Worm (Caenorhabditis elegans): ENCODE data around the gene rpl-9.
A peak's percentile ranks its signal among the peaks of the same experiment; 100 is the strongest.
"Not testable (repeated sequence)": the region's sequence is repeated elsewhere in the genome, so short reads cannot be mapped to it uniquely, and the experiment has no call there.

Gene rpl-9

DNA sequence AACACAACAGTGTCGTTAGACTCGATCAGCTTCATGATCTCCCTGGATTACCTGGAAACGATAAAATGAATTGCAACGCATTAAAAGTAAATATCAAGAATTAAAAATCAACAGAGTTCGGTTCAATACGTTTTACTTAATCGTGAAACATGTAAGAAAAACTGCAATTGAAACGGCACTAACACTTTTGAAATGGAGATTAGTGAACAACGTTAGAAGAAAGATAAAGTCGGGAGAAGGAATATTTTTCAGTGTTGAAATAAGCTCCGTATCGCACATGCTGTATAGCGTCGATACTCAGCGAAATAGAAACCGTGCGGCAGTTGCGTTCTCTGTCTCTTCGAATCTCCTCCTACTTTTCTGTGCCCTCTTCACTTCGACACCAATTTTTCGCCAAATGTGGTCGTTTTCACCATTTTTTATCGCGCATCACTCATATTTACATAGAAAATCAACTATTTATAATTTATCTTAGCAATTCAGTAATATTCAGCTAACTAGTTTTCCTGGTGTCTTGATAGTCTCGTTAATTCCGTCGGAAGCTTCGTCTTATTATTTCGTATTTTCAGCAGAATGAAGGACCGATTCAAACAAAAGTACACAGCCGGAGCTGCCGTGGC is at the start of gene rpl-9, which contains the start of gene lpd-7:
rpl-9 (minus strand) TSS at position 51 of the 620 bp plus-strand sequence.
lpd-7 (plus strand) TSS at position 570 of the 620 bp plus-strand sequence.
- peak; percentile 59 for TF ChIP-seq him-1 (tag; optimal IDR thresholded peaks at IDR 0.05)
- peak; percentile 81 for TF ChIP-seq W03F9.2 (tag; optimal IDR thresholded peaks at IDR 0.05)
- TF ChIP-seq dao-5 (tag; optimal IDR thresholded peaks at IDR 0.05) = no peak

DNA sequence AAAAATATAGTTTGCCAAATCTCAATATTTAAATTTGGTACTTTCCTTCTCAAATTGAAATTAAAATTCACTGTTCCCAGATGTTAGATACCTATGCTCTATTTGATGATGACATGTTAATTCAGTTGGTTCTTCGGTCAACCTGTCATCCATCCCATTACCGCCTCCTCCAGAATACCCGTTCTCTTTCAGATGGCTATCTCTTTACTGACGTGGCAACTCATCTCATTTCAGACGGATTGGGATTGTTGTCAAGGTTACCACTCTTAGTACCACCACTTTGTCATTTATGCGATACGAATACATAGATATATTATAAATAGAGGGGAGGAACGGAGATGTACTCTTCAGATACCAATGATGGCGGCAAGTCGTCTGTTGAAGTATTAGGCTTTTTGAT is 48.7 kb upstream of the rpl-9 start:
- no peak for TF ChIP-seq him-1 (tag; optimal IDR thresholded peaks at IDR 0.05)
- no peak for TF ChIP-seq W03F9.2 (tag; optimal IDR thresholded peaks at IDR 0.05)
- no peak for TF ChIP-seq dao-5 (tag; optimal IDR thresholded peaks at IDR 0.05)

DNA sequence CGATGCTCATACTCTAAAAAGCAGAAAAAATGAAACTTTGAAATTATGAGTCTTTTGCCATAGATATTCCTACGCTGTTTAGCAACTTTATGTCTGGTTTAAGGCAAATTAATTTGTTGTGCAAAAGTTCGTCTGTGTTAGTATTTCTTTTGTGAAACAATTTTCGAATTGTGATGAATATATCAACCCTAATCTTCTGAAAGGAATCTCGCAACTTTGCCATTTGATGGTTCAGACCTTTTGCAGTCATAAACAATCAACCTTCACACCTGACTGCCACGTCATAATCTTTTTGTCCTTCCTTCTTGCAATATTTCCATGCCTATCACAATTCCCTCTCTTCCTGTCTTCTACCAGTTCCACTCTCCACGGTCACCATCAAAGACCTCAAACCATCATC is 47.2 kb upstream of the rpl-9 start:
- TF ChIP-seq him-1 (tag; optimal IDR thresholded peaks at IDR 0.05) = no peak
- TF ChIP-seq dao-5 (tag; optimal IDR thresholded peaks at IDR 0.05) = no peak
- TF ChIP-seq W03F9.2 (tag; optimal IDR thresholded peaks at IDR 0.05) = no peak

DNA sequence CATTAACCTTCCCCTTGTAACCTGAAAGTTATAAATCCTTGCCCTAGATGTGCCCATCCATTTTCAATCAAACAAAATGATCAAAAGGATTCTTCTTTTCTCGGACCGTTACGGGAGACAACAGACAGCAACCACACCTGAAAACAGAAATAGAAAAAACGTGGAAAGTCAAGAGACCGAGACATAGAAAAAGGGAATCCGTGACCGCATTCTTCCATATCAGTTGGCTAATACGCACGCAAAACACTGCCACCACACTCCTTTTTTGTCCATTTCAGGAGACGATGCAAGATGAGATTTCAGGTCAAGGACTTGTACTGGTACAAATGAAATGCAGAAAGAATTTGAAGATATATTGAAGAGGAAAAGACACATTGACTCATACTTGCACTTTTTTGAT is 45.7 kb upstream of the rpl-9 start:
- TF ChIP-seq dao-5 (tag; optimal IDR thresholded peaks at IDR 0.05) (no peak), him-1 (tag; optimal IDR thresholded peaks at IDR 0.05) (no peak), W03F9.2 (tag; optimal IDR thresholded peaks at IDR 0.05) (no peak)

DNA sequence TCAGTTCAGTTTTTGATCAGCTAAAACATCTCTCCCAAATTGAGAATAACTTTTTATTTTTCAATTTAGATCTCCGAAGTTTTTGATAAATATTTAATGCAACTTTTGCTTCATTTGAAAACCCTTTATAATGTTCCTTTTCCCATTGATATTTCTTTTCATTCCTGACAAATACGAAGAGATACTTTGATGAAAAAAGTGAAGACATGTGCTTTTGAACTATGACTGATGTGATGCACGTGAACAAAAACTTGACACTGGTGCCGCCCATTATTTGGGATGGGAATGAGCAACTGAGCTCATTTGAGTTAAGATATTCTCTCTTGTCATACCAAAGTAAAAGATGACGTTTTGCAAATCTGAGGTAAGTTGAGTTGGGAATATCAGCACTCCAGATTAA is 43.6 kb upstream of the rpl-9 start, which contains the start of gene T04A6.1:
T04A6.1 (plus strand) TSS at position 301 of the 400 bp plus-strand sequence.
- TF ChIP-seq W03F9.2 (tag; optimal IDR thresholded peaks at IDR 0.05) (no peak), him-1 (tag; optimal IDR thresholded peaks at IDR 0.05) (no peak), dao-5 (tag; optimal IDR thresholded peaks at IDR 0.05) (no peak)

DNA sequence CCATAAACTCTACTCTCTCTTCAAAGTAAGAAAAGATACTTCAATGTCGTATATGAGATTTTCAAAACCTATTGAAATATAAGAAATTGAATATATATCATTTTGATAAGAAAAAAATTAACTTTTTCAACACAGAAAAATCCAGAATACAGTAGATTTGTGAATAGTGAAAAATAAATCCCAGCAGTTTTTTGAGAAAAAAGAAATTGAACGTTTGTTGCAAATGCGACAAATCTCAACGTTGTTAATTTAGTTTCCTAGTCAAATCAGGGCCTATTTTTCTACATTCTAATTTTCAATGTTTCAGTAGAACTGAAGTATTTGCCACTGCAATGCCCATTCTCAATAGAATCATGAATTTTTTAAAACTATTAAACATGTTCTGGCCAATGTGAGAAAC is 41.9 kb upstream of the rpl-9 start, which contains the start of gene T04A6.2:
T04A6.2 (plus strand) TSS at position 301 of the 400 bp plus-strand sequence.
- TF ChIP-seq him-1 (tag; optimal IDR thresholded peaks at IDR 0.05) (no peak), dao-5 (tag; optimal IDR thresholded peaks at IDR 0.05) (no peak), W03F9.2 (tag; optimal IDR thresholded peaks at IDR 0.05) (no peak)

DNA sequence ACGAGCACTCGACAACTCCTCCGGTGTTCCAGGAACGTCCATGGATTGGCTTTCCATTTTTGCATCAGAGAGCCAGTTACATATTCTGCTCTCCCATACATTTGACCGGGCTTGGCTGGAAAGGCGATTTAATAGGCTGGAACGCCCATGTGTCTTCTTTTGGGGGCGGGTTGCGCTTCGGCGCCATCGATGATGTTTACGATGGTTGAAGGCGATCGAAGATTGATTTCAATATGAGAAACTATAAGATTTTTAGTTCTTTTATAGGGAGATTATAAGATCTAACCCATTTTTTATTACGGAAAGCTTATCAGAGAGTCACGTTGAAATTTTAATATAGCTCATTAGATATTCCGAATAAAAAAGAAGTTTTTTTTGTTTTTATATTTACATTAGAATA is 36.5 kb upstream of the rpl-9 start, which contains the start of gene nsph-4.3:
nsph-4.3 (minus strand) TSS at position 101 of the 400 bp plus-strand sequence.
- TF ChIP-seq dao-5 (tag; optimal IDR thresholded peaks at IDR 0.05) (no peak), W03F9.2 (tag; optimal IDR thresholded peaks at IDR 0.05) (no peak)

DNA sequence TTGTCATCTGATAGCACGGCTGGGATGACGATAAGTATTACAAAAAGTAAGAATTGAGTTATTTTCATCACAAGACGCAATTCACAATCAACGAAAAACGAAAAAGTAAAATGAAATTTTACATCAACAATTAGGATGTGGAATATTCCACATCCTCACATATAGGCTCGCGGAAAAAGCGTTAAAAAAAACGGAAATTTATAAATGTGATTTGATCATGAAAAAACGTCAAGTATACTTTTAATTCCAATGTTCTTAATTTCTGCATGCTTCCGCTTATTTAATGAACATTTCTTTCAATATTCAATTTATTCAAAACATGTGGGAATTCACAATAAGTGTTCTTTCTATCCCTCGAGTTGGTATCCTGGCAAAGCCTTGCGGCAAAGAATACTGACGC is 35.6 kb upstream of the rpl-9 start, which contains the start of gene T04A6.3:
T04A6.3 (minus strand) TSS at position 101 of the 400 bp plus-strand sequence.
- TF ChIP-seq him-1 (tag; optimal IDR thresholded peaks at IDR 0.05) (no peak), dao-5 (tag; optimal IDR thresholded peaks at IDR 0.05) (no peak)

DNA sequence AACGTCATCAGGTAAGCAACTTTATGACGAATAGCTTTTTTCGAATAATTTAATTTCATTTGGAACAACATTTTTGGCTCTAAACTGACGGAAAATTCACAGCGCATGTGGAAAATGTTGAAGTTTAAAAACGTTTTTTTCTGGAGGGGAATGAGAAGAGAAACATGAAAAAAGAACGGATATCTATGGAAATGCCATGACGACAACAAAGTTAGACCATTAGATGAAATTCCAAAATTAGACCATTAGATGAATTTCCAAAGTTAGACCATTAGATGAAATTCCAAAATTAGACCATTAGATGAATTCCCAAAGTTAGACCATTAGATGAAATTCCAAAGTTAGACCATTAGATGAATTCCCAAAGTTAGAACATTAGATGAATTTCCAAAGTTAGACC is 21.9 kb upstream of the rpl-9 start, which contains the start of gene Y80D4G.2:
Y80D4G.2 (minus strand) TSS at position 101 of the 400 bp plus-strand sequence.
- not testable (repeated sequence) for TF ChIP-seq him-1, W03F9.2, dao-5 (tag; optimal IDR thresholded peaks at IDR 0.05)

DNA sequence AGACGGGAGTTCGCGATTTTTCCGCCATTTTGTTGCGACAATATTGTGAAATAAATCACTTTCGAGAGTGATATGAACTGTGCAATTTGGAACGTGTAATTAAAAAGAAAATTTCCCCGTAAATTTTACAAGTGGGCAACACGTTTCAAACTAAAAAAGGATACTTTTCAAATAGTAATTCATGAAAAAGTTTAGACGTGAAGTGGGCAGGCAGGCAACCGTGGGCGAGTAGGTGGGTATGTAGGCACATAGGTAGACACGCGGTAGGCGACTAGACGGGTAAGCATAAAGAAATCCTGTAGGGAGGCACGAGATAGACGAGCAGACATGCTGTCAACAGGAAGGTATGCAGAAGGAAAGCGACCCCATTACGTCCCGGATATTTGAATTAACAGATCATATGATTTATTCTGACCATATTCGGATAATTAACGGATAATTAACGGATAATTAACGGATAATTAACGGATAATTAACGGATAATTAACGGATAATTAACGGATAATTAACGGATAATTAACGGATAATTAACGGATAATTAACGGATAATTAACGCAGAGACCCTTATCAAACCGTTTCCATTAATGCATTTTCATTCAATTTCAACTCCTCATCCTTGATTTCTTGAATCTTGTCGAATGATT is 20.8 kb upstream of the rpl-9 start, which contains the start of gene R13A5.11:
R13A5.11 (minus strand) TSS at position 51 of the 644 bp plus-strand sequence.
- TF ChIP-seq W03F9.2 (tag; optimal IDR thresholded peaks at IDR 0.05) (no peak), him-1 (tag; optimal IDR thresholded peaks at IDR 0.05) (no peak), dao-5 (tag; optimal IDR thresholded peaks at IDR 0.05) (no peak)

DNA sequence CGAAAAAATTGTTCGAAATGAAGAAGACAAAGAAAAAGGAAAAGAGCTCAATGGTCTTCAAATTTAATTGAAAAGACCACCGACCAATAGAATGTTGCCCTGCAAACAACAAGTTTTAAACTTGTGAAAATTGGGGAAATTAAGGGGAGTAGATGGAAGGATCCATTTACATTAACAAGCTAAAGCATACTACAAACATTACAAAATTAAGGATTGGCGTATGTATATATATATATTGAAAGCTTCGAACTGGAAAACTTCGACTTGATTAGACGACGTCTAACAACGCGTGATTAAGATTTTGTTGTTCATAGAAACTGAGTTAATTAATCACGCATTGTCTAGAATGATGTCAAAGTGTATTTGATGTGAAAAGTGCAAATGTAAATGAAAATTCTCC is 15.6 kb upstream of the rpl-9 start, which contains the start of gene R13A5.15:
R13A5.15 (minus strand) TSS at position 101 of the 400 bp plus-strand sequence.
- TF ChIP-seq W03F9.2 (tag; optimal IDR thresholded peaks at IDR 0.05) = no peak
- no peak for TF ChIP-seq dao-5 (tag; optimal IDR thresholded peaks at IDR 0.05)
- TF ChIP-seq him-1 (tag; optimal IDR thresholded peaks at IDR 0.05) = no peak

DNA sequence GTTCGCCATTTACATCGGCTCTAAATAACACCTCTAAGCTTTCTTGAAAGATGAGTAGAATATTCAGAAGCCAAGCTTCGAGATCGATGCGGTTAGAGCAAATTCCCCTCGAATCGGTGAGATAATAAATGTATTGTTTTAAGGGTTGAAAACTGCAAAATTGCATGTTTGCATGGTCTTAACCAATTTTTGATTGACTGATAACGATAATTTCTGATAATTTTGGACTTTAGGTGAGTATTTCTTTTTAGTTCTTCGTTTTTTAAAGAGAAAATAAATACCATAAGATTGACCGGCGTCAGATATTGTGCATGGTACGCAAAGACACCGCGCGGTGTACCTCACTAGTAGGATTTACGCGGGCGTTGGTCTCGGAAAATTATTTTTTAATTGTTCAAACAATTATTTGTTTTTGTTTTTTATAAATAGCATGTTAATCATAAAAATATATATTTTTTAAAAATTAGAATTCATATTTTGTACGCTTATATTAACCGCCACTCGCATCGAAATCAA is 11.6 kb upstream of the rpl-9 start, which contains the start of gene cup-5:
cup-5 (plus strand) TSS at position 51 of the 516 bp plus-strand sequence.
- TF ChIP-seq W03F9.2 (tag; optimal IDR thresholded peaks at IDR 0.05) = peak; percentile 21
- peak; percentile 25 for TF ChIP-seq him-1 (tag; optimal IDR thresholded peaks at IDR 0.05)
- no peak for TF ChIP-seq dao-5 (tag; optimal IDR thresholded peaks at IDR 0.05)

DNA sequence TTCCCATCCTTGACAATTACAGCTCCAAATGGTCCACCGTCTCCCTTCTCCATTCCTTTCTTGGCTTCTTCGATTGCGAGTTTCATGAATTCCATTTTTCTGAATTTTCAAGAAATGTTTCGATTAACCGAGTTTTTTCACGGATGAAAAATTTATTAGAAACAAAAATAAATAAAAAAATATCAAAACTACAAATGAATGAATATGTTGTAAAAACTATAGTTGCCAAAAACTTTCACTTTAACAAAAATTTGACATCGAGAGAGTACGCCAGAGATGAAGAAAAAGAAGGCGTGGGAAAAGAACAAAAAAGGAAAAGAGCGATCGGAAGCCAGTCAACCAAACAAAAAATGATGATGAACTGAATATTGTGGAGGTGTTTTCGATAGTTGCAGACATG is 10.3 kb upstream of the rpl-9 start, which contains the start of gene R13A5.10:
R13A5.10 (minus strand) TSS at position 101 of the 400 bp plus-strand sequence.
- TF ChIP-seq dao-5 (tag; optimal IDR thresholded peaks at IDR 0.05) (no peak), him-1 (tag; optimal IDR thresholded peaks at IDR 0.05) (no peak), W03F9.2 (tag; optimal IDR thresholded peaks at IDR 0.05) (no peak)

DNA sequence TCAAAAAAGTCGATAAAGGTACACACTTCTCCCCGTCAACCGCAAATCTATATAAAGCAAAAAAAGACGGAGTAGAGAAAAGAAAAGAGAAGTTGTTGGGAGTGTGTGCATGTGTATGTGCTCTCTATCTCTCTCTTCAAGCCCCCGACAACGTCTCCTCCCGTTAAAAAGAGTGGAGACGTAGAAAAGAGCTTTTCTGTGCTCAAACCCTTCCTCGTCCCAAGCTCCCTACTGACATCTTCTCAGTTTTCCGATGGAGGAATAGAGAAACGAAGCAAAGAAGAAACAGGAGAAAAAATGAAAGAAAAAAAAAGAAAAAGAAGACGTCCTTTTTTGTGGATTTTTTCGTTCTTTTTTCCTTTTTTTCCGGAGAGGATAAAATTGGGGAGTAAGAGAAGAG is 8.0 kb upstream of the rpl-9 start:
- TF ChIP-seq dao-5 (tag; optimal IDR thresholded peaks at IDR 0.05) (no peak), him-1 (tag; optimal IDR thresholded peaks at IDR 0.05) (peak; percentile 48)

Measured in whole organism, L4/young adult.